Fruit fly (Drosophila melanogaster) whole organism, embryonic: ENCODE data around the gene CG11695.

ENCODE experiments used
- Asciz ChIP-seq: fragments of 200-800 bp; sonication (Bioruptor generic); optimal IDR thresholded peaks from 2 replicates; lab custom pipeline; 2017; ENCODE audit warnings: missing biosample characterization, mild to moderate bottlenecking, missing genetic modification characterization, missing genetic modification reagents
- CG10431 ChIP-seq: fragments of 200-800 bp; sonication (Bioruptor generic); optimal IDR thresholded peaks from 3 replicates; lab custom pipeline; 2018; ENCODE audit warnings: missing biosample characterization, mild to moderate bottlenecking, missing genetic modification characterization
- CG10462 ChIP-seq: fragments of 200-800 bp; sonication (Bioruptor generic); optimal IDR thresholded peaks from 2 replicates; lab custom pipeline; 2016; ENCODE audit warnings: missing biosample characterization, missing genetic modification characterization
- CG10959 ChIP-seq: fragments of 200-800 bp; sonication (Bioruptor generic); IDR thresholded peaks from 2 replicates; pipeline ENCODE4 v1.3.6; 2022; ENCODE audit warnings: missing biosample characterization, missing genetic modification characterization
- CG11560 ChIP-seq: fragments of 200-800 bp; sonication (Bioruptor generic); IDR thresholded peaks from 3 replicates; pipeline ENCODE4 v1.3.6; 2022; ENCODE audit warnings: missing biosample characterization, missing genetic modification characterization
- CG12219 ChIP-seq: fragments of 200-800 bp; sonication (Bioruptor generic); optimal IDR thresholded peaks from 3 replicates; lab custom pipeline; 2018; ENCODE audit warnings: missing biosample characterization, mild to moderate bottlenecking, missing genetic modification characterization
- CG13287 ChIP-seq: fragments of 200-800 bp; sonication (Bioruptor generic); IDR thresholded peaks from 2 replicates; pipeline ENCODE4 v1.3.6; 2022; ENCODE audit warnings: missing biosample characterization, missing genetic modification characterization; ENCODE audit not compliant: partially characterized antibody
- CG14965 ChIP-seq: fragments of 200-800 bp; sonication (Bioruptor generic); optimal IDR thresholded peaks from 2 replicates; lab custom pipeline; 2016; ENCODE audit warnings: missing biosample characterization, missing genetic modification characterization, borderline replicate concordance
- CG1647 ChIP-seq: fragments of 200-800 bp; sonication (Bioruptor generic); optimal IDR thresholded peaks from 3 replicates; lab custom pipeline; 2016; ENCODE audit warnings: missing biosample characterization, missing genetic modification characterization
- CG30020 ChIP-seq: fragments of 200-800 bp; optimal IDR thresholded peaks from 2 replicates; lab custom pipeline; 2019; ENCODE audit warnings: missing biosample characterization, mild to moderate bottlenecking, missing genetic modification characterization, moderate library complexity
- CG4282 ChIP-seq: fragments of 200-800 bp; sonication (Bioruptor generic); optimal IDR thresholded peaks from 2 replicates; lab custom pipeline; 2016; ENCODE audit warnings: missing biosample characterization, missing genetic modification characterization
- CG4617 ChIP-seq: fragments of 200-800 bp; sonication (Bioruptor generic); optimal IDR thresholded peaks from 3 replicates; lab custom pipeline; 2016; ENCODE audit warnings: missing biosample characterization, missing genetic modification characterization, borderline replicate concordance
- CG4707 ChIP-seq: fragments of 200-800 bp; sonication (Bioruptor generic); optimal IDR thresholded peaks from 2 replicates; lab custom pipeline; 2018; ENCODE audit warnings: missing biosample characterization, mild to moderate bottlenecking, missing genetic modification characterization, moderate library complexity
- CG6175 ChIP-seq: fragments of 200-800 bp; sonication (Bioruptor generic); IDR thresholded peaks from 3 replicates; pipeline ENCODE4 v1.3.6; 2022; ENCODE audit warnings: missing biosample characterization, missing genetic modification characterization
- CG7556 ChIP-seq: fragments of 200-800 bp; sonication (Bioruptor generic); optimal IDR thresholded peaks from 2 replicates; lab custom pipeline; 2017; ENCODE audit warnings: missing biosample characterization, mild to moderate bottlenecking, missing genetic modification characterization
- CG9876 ChIP-seq: fragments of 200-800 bp; sonication (Bioruptor generic); optimal IDR thresholded peaks from 2 replicates; lab custom pipeline; 2016; ENCODE audit warnings: missing biosample characterization, missing genetic modification characterization
- Dad ChIP-seq: fragments of 200-800 bp; sonication (Bioruptor generic); optimal IDR thresholded peaks from 3 replicates; lab custom pipeline; 2016; ENCODE audit warnings: missing biosample characterization, missing genetic modification characterization
- Fer1 ChIP-seq: fragments of 200-800 bp; sonication (Bioruptor generic); optimal IDR thresholded peaks from 2 replicates; lab custom pipeline; 2017; ENCODE audit warnings: missing biosample characterization, mild to moderate bottlenecking, missing genetic modification characterization
- Hand ChIP-seq: fragments of 200-800 bp; sonication (Bioruptor generic); optimal IDR thresholded peaks from 2 replicates; lab custom pipeline; 2017; ENCODE audit warnings: mild to moderate bottlenecking, missing biosample characterization, missing genetic modification reagents, missing genetic modification characterization
- Hsf ChIP-seq: fragments of 200-800 bp; sonication (Bioruptor generic); optimal IDR thresholded peaks from 3 replicates; lab custom pipeline; 2016; ENCODE audit warnings: missing biosample characterization, missing genetic modification characterization
- Lhr ChIP-seq: fragments of 200-800 bp; sonication (Bioruptor generic); optimal IDR thresholded peaks from 3 replicates; lab custom pipeline; 2017; ENCODE audit warnings: mild to moderate bottlenecking, missing biosample characterization, missing genetic modification reagents, missing genetic modification characterization
- Oli ChIP-seq: fragments of 200-800 bp; sonication (Bioruptor generic); optimal IDR thresholded peaks from 2 replicates; lab custom pipeline; 2018; ENCODE audit warnings: missing biosample characterization, mild to moderate bottlenecking, missing genetic modification characterization, moderate library complexity
- Optix ChIP-seq: fragments of 200-800 bp; sonication (Bioruptor generic); IDR thresholded peaks from 3 replicates; pipeline ENCODE4 v1.3.6; 2022; ENCODE audit warnings: missing biosample characterization, missing genetic modification characterization
- Six4 ChIP-seq: fragments of 200-800 bp; sonication (Bioruptor generic); optimal IDR thresholded peaks from 2 replicates; lab custom pipeline; 2016; ENCODE audit warnings: missing biosample characterization, missing genetic modification characterization
- Xbp1 ChIP-seq: fragments of 200-800 bp; sonication (Bioruptor generic); optimal IDR thresholded peaks from 3 replicates; lab custom pipeline; 2016; ENCODE audit warnings: missing biosample characterization, mild to moderate bottlenecking, missing genetic modification characterization
- ab ChIP-seq: fragments of 200-800 bp; sonication (Bioruptor generic); optimal IDR thresholded peaks from 2 replicates; lab custom pipeline; 2016; ENCODE audit warnings: missing biosample characterization, missing genetic modification characterization
- br ChIP-seq: fragments of >200 bp; optimal IDR thresholded peaks from 2 replicates; lab custom pipeline; 2017
- ewg ChIP-seq: fragments of 200-800 bp; sonication (Bioruptor generic); optimal IDR thresholded peaks from 3 replicates; lab custom pipeline; 2017; ENCODE audit warnings: mild to moderate bottlenecking, missing biosample characterization, missing genetic modification reagents, missing genetic modification characterization
- fd96Cb ChIP-seq: fragments of 200-800 bp; sonication (Bioruptor generic); optimal IDR thresholded peaks from 2 replicates; lab custom pipeline; 2018; ENCODE audit warnings: missing biosample characterization, mild to moderate bottlenecking, missing genetic modification characterization, moderate library complexity
- gcm ChIP-seq: fragments of 200-800 bp; sonication (Bioruptor generic); optimal IDR thresholded peaks from 2 replicates; lab custom pipeline; 2019; ENCODE audit warnings: missing biosample characterization, mild to moderate bottlenecking, missing genetic modification characterization, moderate library complexity
- gfzf ChIP-seq: fragments of 200-800 bp; sonication (Bioruptor generic); optimal IDR thresholded peaks from 2 replicates; lab custom pipeline; 2016; ENCODE audit warnings: missing biosample characterization, mild to moderate bottlenecking, missing genetic modification characterization, moderate library complexity
- h ChIP-seq: fragments of >200 bp; optimal IDR thresholded peaks from 2 replicates; lab custom pipeline; 2017
- inv ChIP-seq: fragments of 200-800 bp; sonication (Bioruptor generic); IDR thresholded peaks from 2 replicates; pipeline ENCODE4 v1.3.6; 2022; ENCODE audit warnings: missing biosample characterization, missing genetic modification characterization; ENCODE audit not compliant: partially characterized antibody
- lmd ChIP-seq: fragments of 200-800 bp; sonication (Bioruptor generic); IDR thresholded peaks from 2 replicates; pipeline ENCODE4 v1.3.6; 2022; ENCODE audit warnings: missing biosample characterization, missing genetic modification characterization
- pan ChIP-seq, 4 experiments: fragments of >200 bp in 3 of 4; fragments of 200-800 bp in 1 of 4; sonication (Bioruptor generic) in 1 of 4; optimal IDR thresholded peaks in 3 of 4; IDR thresholded peaks in 1 of 4; 2 replicates each; pipeline versions ENCODE4 v1.3.6 to Lab custom; 2017 to 2022; ENCODE audit warnings: missing biosample characterization in 2 of 4, missing genetic modification characterization in 2 of 4, mixed read lengths in 1 of 4
- shn ChIP-seq: fragments of 200-800 bp; sonication (Bioruptor generic); optimal IDR thresholded peaks from 3 replicates; lab custom pipeline; 2016; ENCODE audit warnings: missing biosample characterization, missing genetic modification characterization
- stwl ChIP-seq: fragments of 200-800 bp; sonication (Bioruptor generic); optimal IDR thresholded peaks from 3 replicates; lab custom pipeline; 2018; ENCODE audit warnings: missing biosample characterization, mild to moderate bottlenecking, missing genetic modification characterization, moderate library complexity
- sug ChIP-seq: fragments of 200-800 bp; optimal IDR thresholded peaks from 2 replicates; lab custom pipeline; 2019; ENCODE audit warnings: missing biosample characterization, mild to moderate bottlenecking, missing genetic modification characterization, moderate library complexity
- wek ChIP-seq: fragments of 200-800 bp; sonication (Bioruptor generic); optimal IDR thresholded peaks from 3 replicates; lab custom pipeline; 2018; ENCODE audit warnings: missing biosample characterization, mild to moderate bottlenecking, missing genetic modification characterization, moderate library complexity
- zen ChIP-seq: fragments of 200-800 bp; sonication (Bioruptor generic); optimal IDR thresholded peaks from 3 replicates; lab custom pipeline; 2018; ENCODE audit warnings: missing biosample characterization, mild to moderate bottlenecking, missing genetic modification characterization, moderate library complexity

Gene CG11695

DNA sequence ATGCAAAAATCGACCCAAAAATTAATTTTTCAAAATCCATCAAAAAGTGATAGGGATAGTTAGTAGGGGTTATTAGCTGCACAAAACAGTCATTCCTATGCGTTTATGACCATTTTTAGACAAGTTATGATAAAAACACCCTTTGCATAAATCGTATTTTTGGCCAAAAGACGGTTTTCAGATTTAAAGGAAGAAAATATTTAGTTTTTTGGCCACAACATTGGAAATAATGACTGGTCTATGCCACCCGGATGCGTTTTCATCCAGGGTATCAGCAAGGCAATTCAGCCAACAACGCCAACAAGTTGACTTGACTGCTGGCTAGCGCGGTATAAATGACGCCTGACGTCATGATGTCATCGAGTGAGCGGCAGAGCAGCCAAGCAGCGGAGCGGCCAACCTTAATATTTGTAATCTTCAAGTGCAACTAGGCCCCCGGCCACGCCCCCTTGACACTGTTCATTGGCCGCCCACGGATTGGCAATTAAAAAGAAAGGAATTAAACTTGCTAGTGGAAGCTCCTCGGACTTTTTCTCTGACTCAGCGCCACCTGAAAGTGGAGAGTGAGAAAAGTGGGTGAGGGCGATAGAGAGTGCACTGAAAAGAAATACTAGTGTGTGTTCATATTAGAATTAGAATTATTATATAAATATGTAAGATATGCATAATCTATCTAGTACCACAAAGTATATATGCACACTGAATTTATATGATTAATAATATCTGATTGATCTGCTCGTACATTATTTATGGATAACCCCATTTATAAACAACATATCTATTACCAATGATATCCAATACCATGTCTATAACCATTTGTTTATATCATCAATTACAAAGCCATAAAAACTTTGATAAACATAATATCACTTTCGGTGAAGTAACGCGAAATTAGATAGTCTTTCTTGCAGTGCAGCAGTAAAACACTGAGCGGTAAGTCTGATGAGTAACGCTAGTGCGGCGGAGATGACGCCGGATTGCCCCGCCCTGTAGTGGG lies 16.7 kb upstream of the CG11695 start (continued):
- TF ChIP-seq CG9876 (GFP tag; lab: Kevin White, UChicago) (no peak), Oli (tag; lab: Kevin White, UChicago) (peak; percentile 90), h (lab: Kevin White, UChicago) (no peak), wek (GFP tag; lab: Kevin White, UChicago) (peak; percentile 23), Xbp1 (peak; percentile 77), Asciz (peak; percentile 81), gfzf (GFP tag; lab: Kevin White, UChicago) (no peak), CG11560 (tag; lab: Robert Waterston, UW) (0 out of 3 replicates have a peak, but pooled peaks have one; percentile 29), CG12219 (GFP tag; lab: Kevin White, UChicago) (peak; percentile 74), CG10462 (peak; percentile 49), Hsf (GFP tag; lab: Kevin White, UChicago) (peak; percentile 41), CG10431 (GFP tag; lab: Kevin White, UChicago) (no peak), inv (no peak), Optix (no peak), CG6175 (GFP tag; lab: Robert Waterston, UW) (no peak), fd96Cb (tag; lab: Kevin White, UChicago) (peak; percentile 83), Dad (peak; percentile 25), CG1647 (peak; percentile 22), CG14965 (GFP tag; lab: Kevin White, UChicago) (no peak), Six4 (GFP tag; lab: Kevin White, UChicago) (peak; percentile 68), CG10959 (GFP tag; lab: Robert Waterston, UW) (no peak), CG30020 (tag; lab: Kevin White, UChicago) (peak; percentile 53), Hand (GFP tag; lab: Kevin White, UChicago) (peak; percentile 82), gcm (peak; percentile 81), shn (peak; percentile 6), zen (peak; percentile 42), ewg (peak; percentile 65), br (lab: Kevin White, UChicago) (no peak), sug (tag; lab: Kevin White, UChicago) (peak; percentile 88), ab (GFP tag; lab: Kevin White, UChicago) (no peak), CG4707 (GFP tag; lab: Kevin White, UChicago) (peak; percentile 56), CG4282 (no peak), pan (optimal IDR thresholded peaks at IDR 0.05; lab: Kevin White, UChicago) (no peak), pan (GFP tag; optimal IDR thresholded peaks at IDR 0.05 in 1 of 2, IDR thresholded peaks at IDR 0.05 in 1 of 2) (peak in 1 of 2 experiments; percentile 65), Lhr (GFP tag; lab: Kevin White, UChicago) (peak; percentile 37), lmd (GFP tag; lab: Robert Waterston, UW) (peak; percentile 75), CG7556 (GFP tag; lab: Kevin White, UChicago) (peak; percentile 94), CG4617 (GFP tag; lab: Kevin White, UChicago) (peak; percentile 38), CG13287 (GFP tag; lab: Robert Waterston, UW) (no peak), Fer1 (peak; percentile 92), stwl (no peak)
